Fruit fly (Drosophila melanogaster): Measurements from ENCODE around the gene Clp.
A peak's percentile ranks its signal among the peaks of the same experiment; 100 is the strongest.

The Clp gene

DNA sequence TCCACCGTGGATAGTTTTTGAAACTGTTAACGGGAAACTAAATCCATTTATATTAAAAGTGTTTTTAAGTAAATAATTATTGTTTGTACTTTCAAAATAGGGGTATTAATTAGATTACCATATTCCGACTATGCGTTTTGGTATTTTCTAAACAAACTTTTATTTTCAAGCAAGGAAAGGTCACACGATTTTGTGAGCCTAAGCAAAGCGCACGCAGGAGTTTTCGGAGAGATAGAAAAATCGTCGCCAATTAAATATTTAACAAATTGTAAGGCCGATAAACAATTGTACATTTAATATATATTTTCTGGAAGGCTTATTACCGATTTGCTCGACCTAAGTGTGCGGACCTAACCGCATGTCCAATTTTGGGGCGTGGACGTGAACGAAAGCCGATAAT lies 50.5 kb downstream of the Clp start, which contains the start of gene PNUTS:
Gene PNUTS, plus strand, starts transcription at position 181 of the 400 bp plus-strand sequence.
- no peak for TF ChIP-seq CG15336 (GFP tag; IDR thresholded peaks at IDR 0.05)
- TF ChIP-seq fkh (GFP tag; optimal IDR thresholded peaks at IDR 0.05), result peak; percentile 10
- no peak for TF ChIP-seq CG31627 (GFP tag; optimal IDR thresholded peaks at IDR 0.05)
- TF ChIP-seq svp (GFP tag), result peak; percentile 70
- peak; percentile 30 for TF ChIP-seq CG9139 (GFP tag; optimal IDR thresholded peaks at IDR 0.05)
- TF ChIP-seq Sox14 (GFP tag; optimal IDR thresholded peaks at IDR 0.05), result no peak
- no peak for TF ChIP-seq CG6854 (GFP tag; optimal IDR thresholded peaks at IDR 0.05)
- TF ChIP-seq vri (GFP tag; optimal IDR thresholded peaks at IDR 0.05), result no peak
- no peak for TF ChIP-seq Eip75B (GFP tag; optimal IDR thresholded peaks at IDR 0.05)

Data from whole organism, prepupa.